Worm (Caenorhabditis elegans): Measurements from ENCODE around the gene F18F11.4.
A peak's percentile ranks its signal among the peaks of the same experiment; 100 is the strongest.

F18F11.4 gene

ce11 chrIV:302743-303142 is 27.9 kb upstream of the F18F11.4 start:
- no peak for TF ChIP-seq nhr-77 (tag; optimal IDR thresholded peaks at IDR 0.05)
- peak; percentile 70 for TF ChIP-seq sma-9 (GFP tag; optimal IDR thresholded peaks at IDR 0.05)
- TF ChIP-seq sma-9 (tag; optimal IDR thresholded peaks at IDR 0.05): no peak
- peak; percentile 18 for TF ChIP-seq fos-1 (tag; optimal IDR thresholded peaks at IDR 0.05)
- peak; percentile 51 for TF ChIP-seq nhr-21 (tag; optimal IDR thresholded peaks at IDR 0.05)
- TF ChIP-seq C34F6.9 (tag; optimal IDR thresholded peaks at IDR 0.05): no peak
- peak; percentile 26 for TF ChIP-seq nhr-25 (tag; optimal IDR thresholded peaks at IDR 0.05)
- TF ChIP-seq crh-2 (tag; optimal IDR thresholded peaks at IDR 0.05): peak; percentile 38
- TF ChIP-seq nhr-129 (tag; optimal IDR thresholded peaks at IDR 0.05): peak; percentile 27

- TF ChIP-seq nhr-12 (tag; optimal IDR thresholded peaks at IDR 0.05) (no peak), sma-9 (GFP tag; optimal IDR thresholded peaks at IDR 0.05) (peak; percentile 68), sma-9 (tag; optimal IDR thresholded peaks at IDR 0.05) (no peak), fos-1 (tag; optimal IDR thresholded peaks at IDR 0.05) (no peak), sma-3 (GFP tag; optimal IDR thresholded peaks at IDR 0.05) (peak; percentile 3)
Measured at ce11 chrIV:303264-303663, 27.4 kb upstream of the F18F11.4 start.

ce11 chrIV:305101-305500 is 25.5 kb upstream of the F18F11.4 start:
- TF ChIP-seq nhr-12 (tag; optimal IDR thresholded peaks at IDR 0.05): no peak
- TF ChIP-seq alr-1 (tag; optimal IDR thresholded peaks at IDR 0.05): no peak
- TF ChIP-seq dmd-4 (tag; optimal IDR thresholded peaks at IDR 0.05): no peak
- TF ChIP-seq nhr-6 (tag; optimal IDR thresholded peaks at IDR 0.05): no peak
- no peak for TF ChIP-seq lin-11 (tag; optimal IDR thresholded peaks at IDR 0.05)
- no peak for TF ChIP-seq nhr-129 (tag; optimal IDR thresholded peaks at IDR 0.05)
- TF ChIP-seq nhr-25 (tag; optimal IDR thresholded peaks at IDR 0.05): no peak

ce11 chrIV:306572-306971 is 24.1 kb upstream of the F18F11.4 start:
- TF ChIP-seq unc-55 (GFP tag; optimal IDR thresholded peaks at IDR 0.05) (peak; percentile 55), ztf-11 (tag; optimal IDR thresholded peaks at IDR 0.05) (no peak), nhr-6 (tag; optimal IDR thresholded peaks at IDR 0.05) (no peak), crh-2 (tag; optimal IDR thresholded peaks at IDR 0.05) (no peak), sma-3 (GFP tag; optimal IDR thresholded peaks at IDR 0.05) (no peak), zag-1 (tag; optimal IDR thresholded peaks at IDR 0.05) (no peak), unc-39 (tag; optimal IDR thresholded peaks at IDR 0.05) (no peak), nhr-10 (tag; optimal IDR thresholded peaks at IDR 0.05) (no peak), mab-5 (tag; optimal IDR thresholded peaks at IDR 0.05) (no peak), lin-39 (tag; optimal IDR thresholded peaks at IDR 0.05) (no peak), C34F6.9 (tag; optimal IDR thresholded peaks at IDR 0.05) (peak; percentile 41), lsy-2 (tag; optimal IDR thresholded peaks at IDR 0.05) (peak in 1 of 2 experiments; percentile 35), nhr-129 (tag; optimal IDR thresholded peaks at IDR 0.05) (peak; percentile 26), sma-9 (GFP tag; optimal IDR thresholded peaks at IDR 0.05) (peak; percentile 24), sma-9 (tag; optimal IDR thresholded peaks at IDR 0.05) (no peak)

DNA sequence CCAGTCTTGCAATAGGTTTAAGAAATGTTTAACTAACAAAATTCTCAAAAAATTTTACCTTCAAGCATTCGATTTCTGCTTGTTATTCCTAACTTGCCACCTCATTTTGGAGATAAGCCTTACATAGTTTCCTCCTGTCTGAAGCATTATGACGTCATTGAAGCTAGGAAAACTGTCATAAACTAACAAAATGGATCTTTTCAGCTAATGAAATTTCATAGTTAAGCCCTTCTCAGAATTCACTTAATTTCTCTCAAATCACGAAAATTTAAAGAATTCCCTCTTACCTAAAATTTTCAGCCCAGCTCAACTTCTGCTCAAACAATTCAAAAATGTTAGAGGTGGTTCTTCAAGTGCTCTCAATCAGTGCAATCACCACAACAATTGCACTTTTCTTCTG is 23.4 kb upstream of the F18F11.4 start, which contains the start of gene swt-1:
Gene swt-1, plus strand, starts transcription at position 301 of the 400 bp plus-strand sequence.
- TF ChIP-seq nhr-23 (tag; optimal IDR thresholded peaks at IDR 0.05) (no peak), nhr-10 (tag; optimal IDR thresholded peaks at IDR 0.05) (no peak), nhr-12 (tag; optimal IDR thresholded peaks at IDR 0.05) (no peak), aly-2 (tag; optimal IDR thresholded peaks at IDR 0.05) (no peak), ceh-16 (tag; optimal IDR thresholded peaks at IDR 0.05) (no peak), dmd-4 (tag; optimal IDR thresholded peaks at IDR 0.05) (no peak)

ce11 chrIV:309526-309925 is 21.1 kb upstream of the F18F11.4 start:
- TF ChIP-seq lsy-2 (tag; optimal IDR thresholded peaks at IDR 0.05): peak in 1 of 2 experiments; percentile 5
- no peak for TF ChIP-seq unc-62 (GFP tag; optimal IDR thresholded peaks at IDR 0.05)
- TF ChIP-seq nhr-11 (tag; optimal IDR thresholded peaks at IDR 0.05): no peak
- peak; percentile 81 for TF ChIP-seq nhr-25 (tag; optimal IDR thresholded peaks at IDR 0.05)
- TF ChIP-seq ztf-4 (tag; optimal IDR thresholded peaks at IDR 0.05): peak; percentile 10
- peak; percentile 85 for TF ChIP-seq sma-9 (GFP tag; optimal IDR thresholded peaks at IDR 0.05)
- TF ChIP-seq sma-9 (tag; optimal IDR thresholded peaks at IDR 0.05): no peak
- TF ChIP-seq blmp-1 (tag; optimal IDR thresholded peaks at IDR 0.05; ENCODE audit: insufficient read depth): peak; percentile 47
- peak; percentile 30 for TF ChIP-seq nhr-6 (tag; optimal IDR thresholded peaks at IDR 0.05)
- no peak for TF ChIP-seq unc-55 (GFP tag; optimal IDR thresholded peaks at IDR 0.05)
- TF ChIP-seq crh-2 (tag; optimal IDR thresholded peaks at IDR 0.05): peak; percentile 64
